In the genomic region with DNA sequence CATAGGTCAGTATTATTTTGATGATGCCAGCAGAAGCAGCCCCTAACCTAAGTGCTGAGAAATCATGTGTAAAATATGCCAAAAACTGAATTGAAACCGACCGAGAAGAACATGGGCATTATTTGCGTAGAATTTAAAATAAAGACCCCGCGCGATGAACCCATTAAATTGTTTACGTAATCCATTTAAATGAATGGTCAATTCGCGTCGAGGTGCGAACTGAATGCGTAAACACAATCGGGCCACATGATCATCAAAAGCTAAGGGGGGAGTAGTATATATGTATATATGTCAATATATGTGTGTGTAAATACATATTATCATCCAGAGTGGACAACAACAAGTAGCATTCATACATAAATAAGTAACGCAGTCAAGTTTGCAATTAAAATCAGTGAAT, we compare ENCODE assay signal across 1 fruit fly cellular context.
A peak's percentile ranks its signal among the peaks of the same experiment; 100 is the strongest.
TF ChIP-seq lines count a peak whose summit lies in the region.

No protein-coding gene starts in this region.

TF ChIP-seq in whole organism, embryonic, 481 proteins besides CTCF, POLR2A, EP300 and RAD21 (continued from another document):
- TF ChIP-seq CG15269 (tag; optimal IDR thresholded peaks at IDR 0.05; lab: Kevin White, UChicago) (peak; percentile 4), gro (GFP tag; optimal IDR thresholded peaks at IDR 0.05; lab: Kevin White, UChicago) (peak; percentile 12), Hr78 (GFP tag; optimal IDR thresholded peaks at IDR 0.05; lab: Kevin White, UChicago) (peak in 1 of 2 experiments; percentile 57), CG15073 (GFP tag; optimal IDR thresholded peaks at IDR 0.05; lab: Kevin White, UChicago) (no peak), CG7987 (GFP tag; optimal IDR thresholded peaks at IDR 0.05; lab: Kevin White, UChicago) (peak; percentile 17), CG42726 (GFP tag; IDR thresholded peaks at IDR 0.05; lab: Robert Waterston, UW; ENCODE audit: partially characterized antibody) (no peak), Sin3A (optimal IDR thresholded peaks at IDR 0.05; lab: Kevin White, UChicago) (no peak), sd (tag; optimal IDR thresholded peaks at IDR 0.05; lab: Kevin White, UChicago) (peak; percentile 30), CG12769 (tag; optimal IDR thresholded peaks at IDR 0.05; lab: Kevin White, UChicago) (peak; percentile 32), CG17568 (GFP tag; optimal IDR thresholded peaks at IDR 0.05; lab: Kevin White, UChicago) (peak; percentile 6), dimm (GFP tag; IDR thresholded peaks at IDR 0.05; lab: Robert Waterston, UW) (no peak), CG8290 (GFP tag; optimal IDR thresholded peaks at IDR 0.05; lab: Kevin White, UChicago) (no peak), CG8290 (tag; optimal IDR thresholded peaks at IDR 0.05; lab: Kevin White, UChicago) (peak in 1 of 2 experiments; percentile 20), CG3281 (GFP tag; optimal IDR thresholded peaks at IDR 0.05; lab: Kevin White, UChicago) (peak; percentile 2), CG31441 (GFP tag; IDR thresholded peaks at IDR 0.05; lab: Robert Waterston, UW) (0 out of 2 replicates have a peak, but pooled peaks have one; percentile 9), Med (GFP tag; lab: Kevin White, UChicago) (peak; percentile 20), hkb (optimal IDR thresholded peaks at IDR 0.05; lab: Kevin White, UChicago) (no peak), hkb (GFP tag; IDR thresholded peaks at IDR 0.05; lab: Robert Waterston, UW) (0 out of 2 replicates have a peak, but pooled peaks have one; percentile 6), abd-A (tag; optimal IDR thresholded peaks at IDR 0.05; lab: Kevin White, UChicago) (peak; percentile 56), sug (tag; optimal IDR thresholded peaks at IDR 0.05; lab: Kevin White, UChicago) (peak; percentile 24), CG11456 (GFP tag; IDR thresholded peaks at IDR 0.05; lab: Robert Waterston, UW) (no peak), wek (GFP tag; optimal IDR thresholded peaks at IDR 0.05; lab: Kevin White, UChicago) (peak; percentile 22), CG2678 (tag; optimal IDR thresholded peaks at IDR 0.05; lab: Kevin White, UChicago) (peak; percentile 22)
